Worm (Caenorhabditis elegans) whole organism, L2 larva: ENCODE results near the gene R193.2.

Experiments used
- C34F6.9 ChIP-seq: fragments of 150-350 bp; optimal IDR thresholded peaks from 2 replicates; lab custom pipeline; 2014; ENCODE audit warnings: missing biosample characterization, missing genetic modification characterization
- F13H6.1 ChIP-seq: sonication (generic microtip); optimal IDR thresholded peaks from 2 replicates; lab custom pipeline; 2016; ENCODE audit warnings: missing genetic modification characterization, missing compliant biosample characterization
- R02D3.7 ChIP-seq: fragments of 150-350 bp; optimal IDR thresholded peaks from 2 replicates; lab custom pipeline; 2014; ENCODE audit warnings: missing biosample characterization, missing genetic modification characterization
- Y55F3AM.14 ChIP-seq: fragments of 200-800 bp; sonication (Bioruptor generic); optimal IDR thresholded peaks from 2 replicates; lab custom pipeline; 2018; ENCODE audit warnings: mild to moderate bottlenecking, missing genetic modification characterization, missing compliant biosample characterization
- ZK546.5 ChIP-seq: sonication (generic microtip); optimal IDR thresholded peaks from 2 replicates; lab custom pipeline; 2017; ENCODE audit warnings: missing biosample characterization, missing genetic modification characterization
- alr-1 ChIP-seq: fragments of 150-350 bp; optimal IDR thresholded peaks from 2 replicates; lab custom pipeline; 2014; ENCODE audit warnings: missing biosample characterization, missing genetic modification characterization
- aly-2 ChIP-seq: fragments of 150-350 bp; optimal IDR thresholded peaks from 2 replicates; lab custom pipeline; 2014; ENCODE audit warnings: missing biosample characterization, missing genetic modification characterization
- ama-1 ChIP-seq: fragments of 150-350 bp; optimal IDR thresholded peaks from 2 replicates; lab custom pipeline; 2018; ENCODE audit warnings: inconsistent platforms
- blmp-1 ChIP-seq: sonication (generic microtip); optimal IDR thresholded peaks from 2 replicates; lab custom pipeline; 2017; ENCODE audit warnings: missing genetic modification characterization, mild to moderate bottlenecking, missing compliant biosample characterization, antibody characterized with exemption, moderate library complexity; ENCODE audit not compliant: insufficient read depth
- ceh-16 ChIP-seq: fragments of 150-350 bp; optimal IDR thresholded peaks from 2 replicates; lab custom pipeline; 2014; ENCODE audit warnings: missing biosample characterization, missing genetic modification characterization
- ceh-82 ChIP-seq: fragments of 150-350 bp; optimal IDR thresholded peaks from 2 replicates; lab custom pipeline; 2014; ENCODE audit warnings: missing biosample characterization, missing genetic modification characterization
- crh-2 ChIP-seq: sonication (generic microtip); optimal IDR thresholded peaks from 2 replicates; lab custom pipeline; 2017; ENCODE audit warnings: missing biosample characterization, missing genetic modification characterization
- dmd-4 ChIP-seq: sonication (generic microtip); optimal IDR thresholded peaks from 2 replicates; lab custom pipeline; 2017; ENCODE audit warnings: missing biosample characterization, missing genetic modification characterization
- egl-27 ChIP-seq: sonication (generic microtip); optimal IDR thresholded peaks from 3 replicates; lab custom pipeline; 2017; ENCODE audit warnings: missing biosample characterization, missing genetic modification reagents, missing genetic modification characterization
- elt-1 ChIP-seq: fragments of 150-350 bp; optimal IDR thresholded peaks from 2 replicates; lab custom pipeline; 2014; ENCODE audit warnings: missing biosample characterization, missing genetic modification characterization
- elt-3 ChIP-seq: sonication (generic microtip); optimal IDR thresholded peaks from 2 replicates; lab custom pipeline; 2017; ENCODE audit warnings: missing biosample characterization, missing genetic modification characterization
- fos-1 ChIP-seq: fragments of 150-350 bp; optimal IDR thresholded peaks from 2 replicates; lab custom pipeline; 2014; ENCODE audit warnings: missing biosample characterization, missing genetic modification characterization
- gmeb-1 ChIP-seq: fragments of 150-350 bp; optimal IDR thresholded peaks from 2 replicates; lab custom pipeline; 2014; ENCODE audit warnings: missing biosample characterization, missing genetic modification characterization
- lin-11 ChIP-seq: fragments of 150-350 bp; sonication (generic microtip); optimal IDR thresholded peaks from 2 replicates; lab custom pipeline; 2014; ENCODE audit warnings: missing biosample characterization, missing genetic modification characterization, inconsistent platforms, mixed read lengths
- lin-13 ChIP-seq: fragments of 150-350 bp; optimal IDR thresholded peaks from 2 replicates; lab custom pipeline; 2014; ENCODE audit warnings: missing biosample characterization, missing genetic modification reagents, missing genetic modification characterization
- lin-39 ChIP-seq: fragments of 150-350 bp; optimal IDR thresholded peaks from 2 replicates; lab custom pipeline; 2014; ENCODE audit warnings: missing biosample characterization, missing genetic modification reagents, missing genetic modification characterization
- lsy-2 ChIP-seq, 2 experiments: fragments of 150-350 bp in 1 of 2; sonication (generic microtip) in 1 of 2; optimal IDR thresholded peaks; 2 replicates each; lab custom pipeline; 2014 to 2017; ENCODE audit warnings: missing biosample characterization in 2 of 2, missing genetic modification characterization in 2 of 2
- mab-5 ChIP-seq: fragments of 150-350 bp; optimal IDR thresholded peaks from 2 replicates; lab custom pipeline; 2014; ENCODE audit warnings: missing biosample characterization, missing genetic modification characterization
- mbf-1 ChIP-seq: sonication (generic microtip); optimal IDR thresholded peaks from 2 replicates; lab custom pipeline; 2017; ENCODE audit warnings: missing biosample characterization, missing genetic modification characterization
- mdl-1 ChIP-seq, 2 experiments: fragments of 150-350 bp in 1 of 2; sonication (generic microtip) in 1 of 2; optimal IDR thresholded peaks; 2 replicates each; lab custom pipeline; 2017; ENCODE audit warnings: missing biosample characterization in 2 of 2, missing genetic modification characterization in 2 of 2
- nhr-10 ChIP-seq: sonication (generic microtip); optimal IDR thresholded peaks from 2 replicates; lab custom pipeline; 2017; ENCODE audit warnings: missing biosample characterization, missing genetic modification characterization
- nhr-11 ChIP-seq: fragments of 150-350 bp; optimal IDR thresholded peaks from 2 replicates; lab custom pipeline; 2014; ENCODE audit warnings: missing biosample characterization, missing genetic modification characterization
- nhr-12 ChIP-seq: fragments of 150-350 bp; optimal IDR thresholded peaks from 2 replicates; lab custom pipeline; 2014; ENCODE audit warnings: missing biosample characterization, missing genetic modification characterization
- nhr-129 ChIP-seq: fragments of 150-350 bp; optimal IDR thresholded peaks from 2 replicates; lab custom pipeline; 2014; ENCODE audit warnings: missing biosample characterization, missing genetic modification characterization
- nhr-21 ChIP-seq: fragments of 150-350 bp; optimal IDR thresholded peaks from 2 replicates; lab custom pipeline; 2014; ENCODE audit warnings: missing biosample characterization, missing genetic modification characterization
- nhr-23 ChIP-seq: fragments of 150-350 bp; optimal IDR thresholded peaks from 2 replicates; lab custom pipeline; 2014; ENCODE audit warnings: missing biosample characterization, missing genetic modification reagents, missing genetic modification characterization
- nhr-237 ChIP-seq: fragments of 150-350 bp; optimal IDR thresholded peaks from 2 replicates; lab custom pipeline; 2014; ENCODE audit warnings: missing biosample characterization, missing genetic modification characterization
- nhr-25 ChIP-seq: fragments of 150-350 bp; sonication (generic microtip); optimal IDR thresholded peaks from 3 replicates; lab custom pipeline; 2014; ENCODE audit warnings: missing biosample characterization, missing genetic modification characterization
- nhr-6 ChIP-seq: fragments of 150-350 bp; optimal IDR thresholded peaks from 2 replicates; lab custom pipeline; 2014; ENCODE audit warnings: missing biosample characterization, missing genetic modification characterization
- nhr-77 ChIP-seq: fragments of 150-350 bp; optimal IDR thresholded peaks from 2 replicates; lab custom pipeline; 2014; ENCODE audit warnings: missing biosample characterization, missing genetic modification characterization
- peb-1 ChIP-seq: fragments of 150-350 bp; optimal IDR thresholded peaks from 2 replicates; lab custom pipeline; 2014; ENCODE audit warnings: missing biosample characterization, missing genetic modification characterization
- sem-4 ChIP-seq: fragments of 150-350 bp; optimal IDR thresholded peaks from 2 replicates; lab custom pipeline; 2014; ENCODE audit warnings: missing biosample characterization, missing genetic modification reagents, missing genetic modification characterization
- skn-1 ChIP-seq: sonication (generic microtip); optimal IDR thresholded peaks from 2 replicates; lab custom pipeline; 2017; ENCODE audit warnings: missing biosample characterization, missing genetic modification characterization
- sma-3 ChIP-seq: sonication (generic microtip); optimal IDR thresholded peaks from 2 replicates; lab custom pipeline; 2016; ENCODE audit warnings: missing genetic modification reagents, missing genetic modification characterization, missing compliant biosample characterization
- sma-9 ChIP-seq, 2 experiments: fragments of 150-350 bp in 1 of 2; sonication (generic microtip) in 1 of 2; optimal IDR thresholded peaks; 2 replicates each; lab custom pipeline; 2014 to 2016; ENCODE audit warnings: missing genetic modification characterization in 2 of 2, mild to moderate bottlenecking in 1 of 2, missing biosample characterization in 1 of 2, missing compliant biosample characterization in 1 of 2, missing genetic modification reagents in 1 of 2, moderate library complexity in 1 of 2
- snpc-4 ChIP-seq: fragments of 150-350 bp; optimal IDR thresholded peaks from 2 replicates; lab custom pipeline; 2014; ENCODE audit warnings: missing biosample characterization, missing genetic modification characterization
- unc-39 ChIP-seq: fragments of 150-350 bp; optimal IDR thresholded peaks from 2 replicates; lab custom pipeline; 2014; ENCODE audit warnings: missing biosample characterization, missing genetic modification characterization
- unc-55 ChIP-seq: fragments of 150-350 bp; sonication (generic microtip); optimal IDR thresholded peaks from 3 replicates; lab custom pipeline; 2014; ENCODE audit warnings: missing biosample characterization, missing genetic modification reagents, missing genetic modification characterization
- unc-62 ChIP-seq: fragments of 150-350 bp; optimal IDR thresholded peaks from 2 replicates; lab custom pipeline; 2014; ENCODE audit warnings: missing biosample characterization, missing genetic modification reagents, missing genetic modification characterization
- zag-1 ChIP-seq: fragments of 150-350 bp; optimal IDR thresholded peaks from 2 replicates; lab custom pipeline; 2014; ENCODE audit warnings: missing biosample characterization, missing genetic modification characterization
- ztf-1 ChIP-seq: fragments of 200-800 bp; sonication (Bioruptor generic); conservative IDR thresholded peaks from 2 replicates; pipeline ENCODE4 v1.3.6; 2022; ENCODE audit warnings: missing genetic modification characterization, missing compliant biosample characterization
- ztf-11 ChIP-seq: sonication (generic microtip); optimal IDR thresholded peaks from 2 replicates; lab custom pipeline; 2017; ENCODE audit warnings: missing biosample characterization, missing genetic modification characterization
- ztf-4 ChIP-seq: fragments of 150-350 bp; optimal IDR thresholded peaks from 2 replicates; lab custom pipeline; 2014; ENCODE audit warnings: missing biosample characterization, missing genetic modification characterization

Gene R193.2

ce11 chrX:1147394-1147793, 991 bp downstream of the R193.2 start:
- TF ChIP-seq egl-27 (tag; lab: Kevin White, UChicago) (no peak), fos-1 (tag; lab: Kevin White, UChicago) (peak; percentile 40), unc-39 (tag; lab: Kevin White, UChicago) (no peak)

DNA sequence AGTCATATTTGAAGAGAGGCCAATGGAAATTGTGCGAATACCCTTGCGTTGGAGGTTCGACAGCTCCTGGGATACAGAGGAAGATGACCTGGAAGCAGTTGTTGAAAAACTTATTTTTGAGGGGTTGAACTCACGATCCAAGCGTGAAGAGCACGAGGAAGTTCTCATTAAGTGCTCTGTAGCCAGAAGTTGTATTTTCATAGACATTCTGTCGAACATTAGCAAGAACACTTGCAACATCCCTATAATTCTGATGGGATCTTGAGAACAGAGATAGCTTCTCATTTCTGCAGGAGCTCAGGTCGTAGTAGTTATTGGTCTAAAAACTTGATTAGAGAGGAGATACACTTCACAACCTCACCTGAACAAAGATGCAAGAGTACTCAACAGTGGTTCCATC, 6.8 kb downstream of the R193.2 start:
- TF ChIP-seq ZK546.5 (tag; lab: Kevin White, UChicago): no peak
- no peak for TF ChIP-seq unc-62 (GFP tag; lab: Kevin White, UChicago)
- TF ChIP-seq fos-1 (tag; lab: Kevin White, UChicago): no peak
- TF ChIP-seq egl-27 (tag; lab: Kevin White, UChicago): no peak
- TF ChIP-seq unc-39 (tag; lab: Kevin White, UChicago): no peak
- TF ChIP-seq ztf-1 (GFP tag; lab: Robert Waterston, UW): no peak
- no peak for TF ChIP-seq crh-2 (tag; lab: Kevin White, UChicago)
- TF ChIP-seq ztf-4 (tag; lab: Kevin White, UChicago): no peak
- no peak for TF ChIP-seq C34F6.9 (tag; lab: Kevin White, UChicago)

ce11 chrX:1128503-1129036, 19.8 kb downstream of the R193.2 start, which contains the start of gene snx-1:
Gene snx-1 (plus strand): TSS chrX:1128986.
- no peak for TF ChIP-seq ztf-4 (tag; lab: Kevin White, UChicago)
- TF ChIP-seq nhr-25 (tag; lab: Kevin White, UChicago): peak; percentile 21
- no peak for TF ChIP-seq skn-1
- no peak for TF ChIP-seq nhr-23
- TF ChIP-seq lin-11 (tag; lab: Kevin White, UChicago): peak; percentile 0
- TF ChIP-seq Y55F3AM.14 (GFP tag; lab: Kevin White, UChicago): no peak
- no peak for TF ChIP-seq mbf-1
- peak; percentile 62 for TF ChIP-seq sma-3 (GFP tag; lab: Kevin White, UChicago)
- TF ChIP-seq elt-1: no peak
- TF ChIP-seq alr-1 (tag; lab: Kevin White, UChicago): no peak
- TF ChIP-seq mab-5: no peak
- TF ChIP-seq lsy-2 (tag; optimal IDR thresholded peaks at IDR 0.05; lab: Kevin White, UChicago): peak in 1 of 2 experiments; percentile 24
- no peak for TF ChIP-seq ama-1
- no peak for TF ChIP-seq R02D3.7
- TF ChIP-seq ceh-82 (tag; lab: Kevin White, UChicago): no peak
- TF ChIP-seq snpc-4: no peak
- no peak for TF ChIP-seq nhr-237 (tag; lab: Kevin White, UChicago)
- no peak for TF ChIP-seq sem-4 (tag; lab: Kevin White, UChicago)
- TF ChIP-seq sma-9 (GFP tag; optimal IDR thresholded peaks at IDR 0.05; lab: Kevin White, UChicago): peak; percentile 5
- no peak for TF ChIP-seq sma-9 (tag; optimal IDR thresholded peaks at IDR 0.05; lab: Kevin White, UChicago)
- TF ChIP-seq F13H6.1 (tag; lab: Kevin White, UChicago): peak; percentile 23
- no peak for TF ChIP-seq ztf-1 (GFP tag; lab: Robert Waterston, UW)
- TF ChIP-seq C34F6.9 (tag; lab: Kevin White, UChicago): peak; percentile 54
- TF ChIP-seq zag-1: no peak
- TF ChIP-seq aly-2 (tag; lab: Kevin White, UChicago): no peak
- TF ChIP-seq peb-1 (tag; lab: Kevin White, UChicago): no peak
- TF ChIP-seq elt-3: no peak
- TF ChIP-seq nhr-77 (tag; lab: Kevin White, UChicago): no peak
- no peak for TF ChIP-seq blmp-1 (tag; lab: Kevin White, UChicago)
- peak in 1 of 2 experiments; percentile 68 for TF ChIP-seq mdl-1 (tag; optimal IDR thresholded peaks at IDR 0.05; lab: Kevin White, UChicago)
- TF ChIP-seq ZK546.5 (tag; lab: Kevin White, UChicago): no peak
- TF ChIP-seq nhr-11: no peak
- peak; percentile 49 for TF ChIP-seq crh-2 (tag; lab: Kevin White, UChicago)
- no peak for TF ChIP-seq nhr-10 (tag; lab: Kevin White, UChicago)
- TF ChIP-seq dmd-4 (tag; lab: Kevin White, UChicago): no peak
- peak; percentile 94 for TF ChIP-seq fos-1 (tag; lab: Kevin White, UChicago)
- no peak for TF ChIP-seq ztf-11 (tag; lab: Kevin White, UChicago)
- peak; percentile 55 for TF ChIP-seq unc-55 (GFP tag; lab: Kevin White, UChicago)
- peak; percentile 61 for TF ChIP-seq nhr-129 (tag; lab: Kevin White, UChicago)
- no peak for TF ChIP-seq unc-62 (GFP tag; lab: Kevin White, UChicago)
- TF ChIP-seq nhr-21 (tag; lab: Kevin White, UChicago): no peak
- TF ChIP-seq lin-39 (tag; lab: Kevin White, UChicago): no peak
- TF ChIP-seq nhr-6: no peak
- TF ChIP-seq ceh-16 (tag; lab: Kevin White, UChicago): peak; percentile 18
- TF ChIP-seq lin-13 (GFP tag; lab: Kevin White, UChicago): no peak
- no peak for TF ChIP-seq unc-39 (tag; lab: Kevin White, UChicago)
- no peak for TF ChIP-seq egl-27 (tag; lab: Kevin White, UChicago)
- peak; percentile 30 for TF ChIP-seq gmeb-1
- TF ChIP-seq nhr-12 (tag; lab: Kevin White, UChicago): no peak
